Fruit fly (Drosophila melanogaster): ENCODE results near the gene ATPsynGL.
A peak's percentile ranks its signal among the peaks of the same experiment; 100 is the strongest.

The ATPsynGL gene

dm6 chr2L:7782788-7783401, 35.8 kb downstream of the ATPsynGL start, which contains the start of gene Brd7-9 (continued):
- TF ChIP-seq CG15514 (GFP tag; optimal IDR thresholded peaks at IDR 0.05) = peak; percentile 57
- no peak for TF ChIP-seq hth (optimal IDR thresholded peaks at IDR 0.05)
- TF ChIP-seq CG7839 (tag; optimal IDR thresholded peaks at IDR 0.05) = peak; percentile 78
- TF ChIP-seq Lhr (GFP tag; optimal IDR thresholded peaks at IDR 0.05) = no peak
- no peak for TF ChIP-seq abd-A (tag; optimal IDR thresholded peaks at IDR 0.05)
- peak; percentile 71 for TF ChIP-seq CG6689 (GFP tag; IDR thresholded peaks at IDR 0.05)
- peak; percentile 72; the same call in 1 of the 3 replicates for TF ChIP-seq CG3726 (GFP tag; IDR thresholded peaks at IDR 0.05)
- TF ChIP-seq NFAT (GFP tag; IDR thresholded peaks at IDR 0.05) = peak; percentile 84
- TF ChIP-seq vfl (GFP tag; optimal IDR thresholded peaks at IDR 0.05) = no peak
- no peak for TF ChIP-seq D (optimal IDR thresholded peaks at IDR 0.05)
- TF ChIP-seq D (GFP tag; optimal IDR thresholded peaks at IDR 0.05) = peak; percentile 61
- TF ChIP-seq bab2 (GFP tag; optimal IDR thresholded peaks at IDR 0.05) = peak; percentile 70
- TF ChIP-seq gem (tag; optimal IDR thresholded peaks at IDR 0.05) = peak; percentile 81
- TF ChIP-seq CG2199 (GFP tag; IDR thresholded peaks at IDR 0.05) = peak; percentile 41; the same call in 1 of the 3 replicates
- TF ChIP-seq Hand (GFP tag; optimal IDR thresholded peaks at IDR 0.05) = peak; percentile 55
- peak; percentile 81 for TF ChIP-seq BtbVII (GFP tag; optimal IDR thresholded peaks at IDR 0.05)
- TF ChIP-seq gt (GFP tag; IDR thresholded peaks at IDR 0.05) = no peak
- peak; percentile 10 for TF ChIP-seq ash1 (GFP tag; optimal IDR thresholded peaks at IDR 0.05)
- TF ChIP-seq gce (GFP tag; IDR thresholded peaks at IDR 0.05) = peak; percentile 70; the same call in 1 of the 3 replicates
- peak; percentile 30; the same call in 1 of the 2 replicates for TF ChIP-seq inv (GFP tag; IDR thresholded peaks at IDR 0.05; ENCODE audit: partially characterized antibody)
- peak; percentile 59; the same call in 1 of the 3 replicates for TF ChIP-seq CG11093 (GFP tag; IDR thresholded peaks at IDR 0.05)
- peak; percentile 49; the same call in 1 of the 2 replicates for TF ChIP-seq CG11085 (GFP tag; IDR thresholded peaks at IDR 0.05)
- peak; percentile 59; the same call in 2 of the 3 replicates for TF ChIP-seq sr (GFP tag; IDR thresholded peaks at IDR 0.05)
- TF ChIP-seq emc (GFP tag; optimal IDR thresholded peaks at IDR 0.05) = no peak
- TF ChIP-seq CG2712 (tag; optimal IDR thresholded peaks at IDR 0.05) = peak; percentile 76
- TF ChIP-seq pho (GFP tag; optimal IDR thresholded peaks at IDR 0.05) = peak; percentile 55
- peak; percentile 47 for TF ChIP-seq amos (GFP tag; IDR thresholded peaks at IDR 0.05; ENCODE audit: partially characterized antibody)
- peak; percentile 15 for TF ChIP-seq repo (GFP tag; optimal IDR thresholded peaks at IDR 0.05)
- TF ChIP-seq HLH4C (GFP tag; IDR thresholded peaks at IDR 0.05; ENCODE audit: partially characterized antibody) = no peak; the same call in 2 of the 3 replicates
- peak; percentile 60 for TF ChIP-seq CG4730 (GFP tag; IDR thresholded peaks at IDR 0.05)
- peak; percentile 69 for TF ChIP-seq Side (GFP tag; optimal IDR thresholded peaks at IDR 0.05)
- peak; percentile 70 for TF ChIP-seq CG6854 (GFP tag; optimal IDR thresholded peaks at IDR 0.05)
- TF ChIP-seq CG3838 (GFP tag; optimal IDR thresholded peaks at IDR 0.05) = peak; percentile 44
- peak; percentile 84 for TF ChIP-seq Dref (GFP tag; IDR thresholded peaks at IDR 0.05)
- TF ChIP-seq CG11696 (GFP tag; IDR thresholded peaks at IDR 0.05) = peak; percentile 78
- no peak for TF ChIP-seq CG17186 (GFP tag; optimal IDR thresholded peaks at IDR 0.05)
- TF ChIP-seq ssp (GFP tag; IDR thresholded peaks at IDR 0.05) = peak; percentile 33; the same call in 1 of the 2 replicates
- peak; percentile 62; the same call in 1 of the 2 replicates for TF ChIP-seq Oaz (GFP tag; IDR thresholded peaks at IDR 0.05)
- peak; percentile 79 for TF ChIP-seq ATbp (GFP tag; optimal IDR thresholded peaks at IDR 0.05)
- TF ChIP-seq fd96Cb (tag; optimal IDR thresholded peaks at IDR 0.05) = peak; percentile 70
- TF ChIP-seq CG2129 (GFP tag; IDR thresholded peaks at IDR 0.05; ENCODE audit: partially characterized antibody) = no peak
- peak; percentile 89 for TF ChIP-seq Ets65A (GFP tag)
- TF ChIP-seq CG8944 (GFP tag; optimal IDR thresholded peaks at IDR 0.05) = peak; percentile 56
- no peak for TF ChIP-seq sc (optimal IDR thresholded peaks at IDR 0.05)
- peak; percentile 27 for TF ChIP-seq sc (GFP tag; optimal IDR thresholded peaks at IDR 0.05)
- no peak for TF ChIP-seq CG17802 (tag; optimal IDR thresholded peaks at IDR 0.05)
- TF ChIP-seq CG10654 (GFP tag; optimal IDR thresholded peaks at IDR 0.05) = peak; percentile 71
- TF ChIP-seq CG11504 (tag; optimal IDR thresholded peaks at IDR 0.05) = peak; percentile 71
- no peak for TF ChIP-seq exex (tag; optimal IDR thresholded peaks at IDR 0.05)
- peak; percentile 64 for TF ChIP-seq mam (GFP tag; optimal IDR thresholded peaks at IDR 0.05)

Measured in whole organism, embryonic.